Worm (Caenorhabditis elegans): ENCODE results near the gene cebp-1.

- TF ChIP-seq klf-2 (GFP tag; conservative IDR thresholded peaks at IDR 0.05) = no peak
- TF ChIP-seq flt-1 (GFP tag; IDR thresholded peaks at IDR 0.05) = no peak
- TF ChIP-seq tab-1 (GFP tag; IDR thresholded peaks at IDR 0.05) = no peak
These were observed 10.0 kb downstream of the cebp-1 start for ce11 chrX:1443556-1444243.

Measured in whole organism, midembryonic.